Fruit fly (Drosophila melanogaster): ENCODE results near the gene Axud1.

Gene Axud1

dm6 chr2L:2413093-2413492 lies 47.9 kb downstream of the Axud1 start (continued):
- TF ChIP-seq BtbVII (GFP tag; optimal IDR thresholded peaks at IDR 0.05) (no peak), Nf-YA (GFP tag; IDR thresholded peaks at IDR 0.05) (no peak), esg (GFP tag; conservative IDR thresholded peaks at IDR 0.05) (no peak), CG7556 (GFP tag; optimal IDR thresholded peaks at IDR 0.05) (no peak), CG13424 (tag; optimal IDR thresholded peaks at IDR 0.05) (no peak), CG7839 (tag; optimal IDR thresholded peaks at IDR 0.05) (no peak), Vsx1 (GFP tag; optimal IDR thresholded peaks at IDR 0.05) (no peak), slbo (GFP tag; IDR thresholded peaks at IDR 0.05) (no peak), ems (GFP tag; optimal IDR thresholded peaks at IDR 0.05) (no peak), CG12299 (tag; optimal IDR thresholded peaks at IDR 0.05) (no peak), Chrac-16 (GFP tag; optimal IDR thresholded peaks at IDR 0.05) (no peak), unc-4 (GFP tag; IDR thresholded peaks at IDR 0.05; ENCODE audit: partially characterized antibody) (no peak), pho (GFP tag; optimal IDR thresholded peaks at IDR 0.05) (no peak), gt (GFP tag; IDR thresholded peaks at IDR 0.05) (no peak), E2f1 (GFP tag; IDR thresholded peaks at IDR 0.05) (no peak), ranshi (GFP tag; IDR thresholded peaks at IDR 0.05) (no peak), trh (GFP tag; optimal IDR thresholded peaks at IDR 0.05) (no peak), CG17385 (GFP tag; optimal IDR thresholded peaks at IDR 0.05) (no peak), gsb (GFP tag; IDR thresholded peaks at IDR 0.05) (no peak), CG16779 (GFP tag; IDR thresholded peaks at IDR 0.05) (no peak), eve (GFP tag; optimal IDR thresholded peaks at IDR 0.05) (no peak), Oli (tag; optimal IDR thresholded peaks at IDR 0.05) (no peak), gcm (GFP tag; optimal IDR thresholded peaks at IDR 0.05) (no peak), CG10366 (GFP tag; IDR thresholded peaks at IDR 0.05) (peak; percentile 23; the same call in 1 of the 2 replicates), bab2 (GFP tag; optimal IDR thresholded peaks at IDR 0.05) (no peak), ERR (GFP tag; optimal IDR thresholded peaks at IDR 0.05) (no peak), stc (GFP tag; IDR thresholded peaks at IDR 0.05) (no peak), Lpt (GFP tag; optimal IDR thresholded peaks at IDR 0.05) (no peak), CG15601 (tag; optimal IDR thresholded peaks at IDR 0.05) (no peak), CG7357 (GFP tag; IDR thresholded peaks at IDR 0.05) (0 out of 3 replicates have a peak, but pooled peaks have one; percentile 11), MTF-1 (GFP tag; optimal IDR thresholded peaks at IDR 0.05; ENCODE audit: borderline replicate concordance) (no peak), CG18619 (GFP tag; optimal IDR thresholded peaks at IDR 0.05) (no peak), Sox102F (GFP tag; optimal IDR thresholded peaks at IDR 0.05) (peak; percentile 11), Xbp1 (GFP tag; optimal IDR thresholded peaks at IDR 0.05) (no peak), Oaz (GFP tag; IDR thresholded peaks at IDR 0.05) (no peak), insv (GFP tag; optimal IDR thresholded peaks at IDR 0.05) (no peak), CG17568 (GFP tag; optimal IDR thresholded peaks at IDR 0.05) (no peak), Aef1 (GFP tag; IDR thresholded peaks at IDR 0.05) (no peak), bigmax (GFP tag; optimal IDR thresholded peaks at IDR 0.05) (no peak), sim (GFP tag; IDR thresholded peaks at IDR 0.05) (no peak), CG1647 (GFP tag; optimal IDR thresholded peaks at IDR 0.05) (no peak), BEAF-32 (GFP tag; optimal IDR thresholded peaks at IDR 0.05) (no peak), CG11504 (tag; optimal IDR thresholded peaks at IDR 0.05) (no peak), Elba2 (GFP tag; optimal IDR thresholded peaks at IDR 0.05) (no peak), CG3163 (GFP tag; optimal IDR thresholded peaks at IDR 0.05) (no peak), gcm2 (GFP tag; optimal IDR thresholded peaks at IDR 0.05) (no peak), row (GFP tag; IDR thresholded peaks at IDR 0.05) (peak; percentile 33; the same call in 1 of the 3 replicates), pan (optimal IDR thresholded peaks at IDR 0.05) (no peak), pan (GFP tag; optimal IDR thresholded peaks at IDR 0.05 in 1 of 2, IDR thresholded peaks at IDR 0.05 in 1 of 2) (peak in 1 of 2 experiments; percentile 36), CG5953 (GFP tag; IDR thresholded peaks at IDR 0.05) (no peak), jigr1 (GFP tag; IDR thresholded peaks at IDR 0.05) (no peak), CG30020 (tag; optimal IDR thresholded peaks at IDR 0.05) (no peak), CG18476 (GFP tag; optimal IDR thresholded peaks at IDR 0.05) (no peak)

All from whole organism, embryonic.